Fruit fly (Drosophila melanogaster) whole organism, embryonic: Measurements from ENCODE around the gene GlnRS.

Source experiments
- CG10147 ChIP-seq: fragments of 200-800 bp; sonication (Bioruptor generic); optimal IDR thresholded peaks from 2 replicates; lab custom pipeline; 2019; ENCODE audit warnings: missing biosample characterization, mild to moderate bottlenecking, missing genetic modification characterization, moderate library complexity
- CG10979 ChIP-seq: fragments of 200-800 bp; sonication (Bioruptor generic); optimal IDR thresholded peaks from 2 replicates; lab custom pipeline; 2018; ENCODE audit warnings: missing biosample characterization, mild to moderate bottlenecking, missing genetic modification characterization, moderate library complexity
- CG15073 ChIP-seq: fragments of 200-800 bp; sonication (Bioruptor generic); optimal IDR thresholded peaks from 2 replicates; lab custom pipeline; 2016; ENCODE audit warnings: missing biosample characterization, missing genetic modification characterization
- CG16813 ChIP-seq: fragments of 200-800 bp; sonication (Bioruptor generic); IDR thresholded peaks from 3 replicates; pipeline ENCODE4 v1.3.6; 2022; ENCODE audit warnings: missing biosample characterization, missing genetic modification characterization; ENCODE audit not compliant: partially characterized antibody
- CG16863 ChIP-seq: fragments of 200-800 bp; sonication (Bioruptor generic); optimal IDR thresholded peaks from 3 replicates; lab custom pipeline; 2016; ENCODE audit warnings: missing biosample characterization, missing genetic modification characterization
- CG2120 ChIP-seq: fragments of 200-800 bp; sonication (Bioruptor generic); optimal IDR thresholded peaks from 3 replicates; lab custom pipeline; 2016; ENCODE audit warnings: missing biosample characterization, missing genetic modification characterization
- CG30020 ChIP-seq: fragments of 200-800 bp; optimal IDR thresholded peaks from 2 replicates; lab custom pipeline; 2019; ENCODE audit warnings: missing biosample characterization, mild to moderate bottlenecking, missing genetic modification characterization, moderate library complexity
- CG33213 ChIP-seq: fragments of 200-800 bp; sonication (Bioruptor generic); optimal IDR thresholded peaks from 3 replicates; lab custom pipeline; 2016; ENCODE audit warnings: missing biosample characterization, missing genetic modification characterization
- CG34224 ChIP-seq: fragments of 200-800 bp; sonication (Bioruptor generic); IDR thresholded peaks from 3 replicates; pipeline ENCODE4 v1.3.6; 2022; ENCODE audit warnings: missing biosample characterization, missing genetic modification characterization; ENCODE audit not compliant: partially characterized antibody
- CG3838 ChIP-seq: fragments of 200-800 bp; sonication (Bioruptor generic); optimal IDR thresholded peaks from 3 replicates; lab custom pipeline; 2016; ENCODE audit warnings: missing biosample characterization, missing genetic modification characterization
- CG3995 ChIP-seq: fragments of 200-800 bp; sonication (Bioruptor generic); optimal IDR thresholded peaks from 3 replicates; lab custom pipeline; 2016; ENCODE audit warnings: missing biosample characterization, missing genetic modification characterization
- CG4404 ChIP-seq: fragments of 200-800 bp; sonication (Bioruptor generic); IDR thresholded peaks from 2 replicates; pipeline ENCODE4 v1.3.6; 2022; ENCODE audit warnings: missing biosample characterization, missing genetic modification characterization
- CG4730 ChIP-seq: fragments of 200-800 bp; sonication (Bioruptor generic); IDR thresholded peaks from 2 replicates; pipeline ENCODE4 v1.3.6; 2022; ENCODE audit warnings: missing biosample characterization, missing genetic modification characterization
- CG6683 ChIP-seq: fragments of 200-800 bp; sonication (Bioruptor generic); optimal IDR thresholded peaks from 2 replicates; lab custom pipeline; 2017; ENCODE audit warnings: missing biosample characterization, mild to moderate bottlenecking, missing genetic modification characterization, missing genetic modification reagents
- CG7357 ChIP-seq: fragments of 200-800 bp; sonication (Bioruptor generic); IDR thresholded peaks from 3 replicates; pipeline ENCODE4 v1.3.6; 2022; ENCODE audit warnings: missing biosample characterization, missing genetic modification characterization
- CG7987 ChIP-seq: fragments of 200-800 bp; sonication (Bioruptor generic); optimal IDR thresholded peaks from 2 replicates; lab custom pipeline; 2018; ENCODE audit warnings: missing biosample characterization, mild to moderate bottlenecking, missing genetic modification characterization, moderate library complexity
- CG8765 ChIP-seq: fragments of 200-800 bp; sonication (Bioruptor generic); IDR thresholded peaks from 2 replicates; pipeline ENCODE4 v1.3.6; 2022; ENCODE audit warnings: missing biosample characterization, missing genetic modification characterization
- CG8944 ChIP-seq: fragments of 200-800 bp; sonication (Bioruptor generic); optimal IDR thresholded peaks from 3 replicates; lab custom pipeline; 2016; ENCODE audit warnings: missing biosample characterization, missing genetic modification characterization
- CG9817 ChIP-seq: fragments of 200-800 bp; sonication (Bioruptor generic); optimal IDR thresholded peaks from 2 replicates; lab custom pipeline; 2018; ENCODE audit warnings: missing biosample characterization, mild to moderate bottlenecking, missing genetic modification characterization, moderate library complexity
- D ChIP-seq, 2 experiments: fragments of 200-800 bp in 1 of 2; fragments of >200 bp in 1 of 2; sonication (Bioruptor generic) in 1 of 2; optimal IDR thresholded peaks; 2 replicates in 1 of 2; 3 replicates in 1 of 2; lab custom pipeline; 2017; ENCODE audit warnings: mild to moderate bottlenecking in 1 of 2, missing biosample characterization in 1 of 2, missing genetic modification characterization in 1 of 2, missing genetic modification reagents in 1 of 2
- E2f2 ChIP-seq: fragments of 200-800 bp; sonication (Bioruptor generic); IDR thresholded peaks from 2 replicates; pipeline ENCODE4 v1.3.6; 2022; ENCODE audit warnings: missing biosample characterization, missing genetic modification characterization
- Ets65A ChIP-seq: fragments of 200-800 bp; sonication (Bioruptor generic); peaks from one replicate; lab custom pipeline; 2016; ENCODE audit warnings: missing biosample characterization, missing genetic modification characterization
- HLH3B ChIP-seq: fragments of 200-800 bp; sonication (Bioruptor generic); IDR thresholded peaks from 2 replicates; pipeline ENCODE4 v1.3.6; 2022; ENCODE audit warnings: missing biosample characterization, missing genetic modification characterization
- HmgZ ChIP-seq: fragments of 200-800 bp; sonication (Bioruptor generic); optimal IDR thresholded peaks from 2 replicates; lab custom pipeline; 2018; ENCODE audit warnings: missing biosample characterization, mild to moderate bottlenecking, missing genetic modification characterization
- Hmx ChIP-seq: fragments of 200-800 bp; sonication (Bioruptor generic); optimal IDR thresholded peaks from 2 replicates; lab custom pipeline; 2016; ENCODE audit warnings: missing biosample characterization, missing genetic modification characterization
- Hr51 ChIP-seq, 2 experiments: fragments of 200-800 bp; sonication (Bioruptor generic); optimal IDR thresholded peaks; 2 replicates in 1 of 2; 3 replicates in 1 of 2; lab custom pipeline; 2016 to 2018; ENCODE audit warnings: missing biosample characterization in 2 of 2, missing genetic modification characterization in 2 of 2, mild to moderate bottlenecking in 1 of 2, moderate library complexity in 1 of 2
- Mad ChIP-seq: fragments of 200-800 bp; sonication (Bioruptor generic); optimal IDR thresholded peaks from 2 replicates; lab custom pipeline; 2016; ENCODE audit warnings: missing biosample characterization, missing genetic modification characterization
- Meics ChIP-seq: fragments of 200-800 bp; sonication (Bioruptor generic); optimal IDR thresholded peaks from 2 replicates; lab custom pipeline; 2017; ENCODE audit warnings: missing biosample characterization, mild to moderate bottlenecking, missing genetic modification characterization
- Tbp ChIP-seq: fragments of >200 bp; optimal IDR thresholded peaks from 2 replicates; lab custom pipeline; 2018; ENCODE audit warnings: missing biosample characterization, missing genetic modification characterization
- br ChIP-seq: fragments of >200 bp; optimal IDR thresholded peaks from 2 replicates; lab custom pipeline; 2017
- cato ChIP-seq: fragments of 200-800 bp; sonication (Bioruptor generic); optimal IDR thresholded peaks from 2 replicates; lab custom pipeline; 2016; ENCODE audit warnings: missing biosample characterization, missing genetic modification characterization, borderline replicate concordance
- chn ChIP-seq: fragments of 200-800 bp; sonication (Bioruptor generic); optimal IDR thresholded peaks from 2 replicates; lab custom pipeline; 2016; ENCODE audit warnings: missing biosample characterization, missing genetic modification characterization
- crol ChIP-seq: fragments of 200-800 bp; sonication (Bioruptor generic); IDR thresholded peaks from 2 replicates; pipeline ENCODE4 v1.3.6; 2022; ENCODE audit warnings: missing biosample characterization, missing genetic modification characterization
- dati ChIP-seq: fragments of 200-800 bp; sonication (Bioruptor generic); IDR thresholded peaks from 2 replicates; pipeline ENCODE4 v1.3.6; 2022; ENCODE audit warnings: missing biosample characterization, missing genetic modification characterization
- ftz-f1 ChIP-seq: fragments of 200-800 bp; sonication (Bioruptor generic); optimal IDR thresholded peaks from 2 replicates; lab custom pipeline; 2016; ENCODE audit warnings: missing biosample characterization, missing genetic modification characterization
- ind ChIP-seq: fragments of 200-800 bp; sonication (Bioruptor generic); optimal IDR thresholded peaks from 3 replicates; lab custom pipeline; 2016; ENCODE audit warnings: missing biosample characterization, missing genetic modification characterization
- jumu ChIP-seq: fragments of 200-800 bp; sonication (Bioruptor generic); optimal IDR thresholded peaks from 3 replicates; lab custom pipeline; 2016; ENCODE audit warnings: missing biosample characterization, missing genetic modification characterization
- peb ChIP-seq: fragments of 200-800 bp; sonication (Bioruptor generic); IDR thresholded peaks from 2 replicates; pipeline ENCODE4 v1.3.6; 2022; ENCODE audit warnings: missing biosample characterization, missing genetic modification characterization
- pfk ChIP-seq: fragments of 200-800 bp; sonication (Bioruptor generic); optimal IDR thresholded peaks from 2 replicates; lab custom pipeline; 2018; ENCODE audit warnings: missing biosample characterization, mild to moderate bottlenecking, missing genetic modification characterization, moderate library complexity
- phol ChIP-seq: fragments of 200-800 bp; sonication (Bioruptor generic); optimal IDR thresholded peaks from 3 replicates; lab custom pipeline; 2018; ENCODE audit warnings: missing biosample characterization, mild to moderate bottlenecking, missing genetic modification characterization, moderate library complexity
- prd ChIP-seq, 3 experiments: fragments of >200 bp in 2 of 3; fragments of 200-800 bp in 1 of 3; sonication (Bioruptor generic) in 1 of 3; optimal IDR thresholded peaks in 2 of 3; IDR thresholded peaks in 1 of 3; 2 replicates in 2 of 3; 3 replicates in 1 of 3; pipeline versions ENCODE4 v1.3.6 to Lab custom; 2017 to 2022; ENCODE audit warnings: missing biosample characterization in 1 of 3, missing genetic modification characterization in 1 of 3
- row ChIP-seq: fragments of 200-800 bp; sonication (Bioruptor generic); IDR thresholded peaks from 3 replicates; pipeline ENCODE4 v1.3.6; 2022; ENCODE audit warnings: missing biosample characterization, missing genetic modification characterization
- sc ChIP-seq, 3 experiments: fragments of >200 bp in 2 of 3; fragments of 200-800 bp in 1 of 3; sonication (Bioruptor generic) in 1 of 3; optimal IDR thresholded peaks; 2 replicates in 2 of 3; 3 replicates in 1 of 3; lab custom pipeline; 2017; ENCODE audit warnings: mild to moderate bottlenecking in 1 of 3, missing biosample characterization in 1 of 3, missing genetic modification characterization in 1 of 3, missing genetic modification reagents in 1 of 3
- sna ChIP-seq: fragments of 200-800 bp; sonication (Bioruptor generic); IDR thresholded peaks from 2 replicates; pipeline ENCODE4 v1.3.6; 2022; ENCODE audit warnings: missing biosample characterization, missing genetic modification characterization; ENCODE audit not compliant: partially characterized antibody
- stwl ChIP-seq: fragments of 200-800 bp; sonication (Bioruptor generic); optimal IDR thresholded peaks from 3 replicates; lab custom pipeline; 2018; ENCODE audit warnings: missing biosample characterization, mild to moderate bottlenecking, missing genetic modification characterization, moderate library complexity
- tin ChIP-seq: fragments of 200-800 bp; sonication (Bioruptor generic); optimal IDR thresholded peaks from 3 replicates; lab custom pipeline; 2016; ENCODE audit warnings: missing biosample characterization, missing genetic modification characterization
- tna ChIP-seq: fragments of 200-800 bp; sonication (Bioruptor generic); IDR thresholded peaks from 2 replicates; pipeline ENCODE4 v1.3.6; 2022; ENCODE audit warnings: missing biosample characterization, missing genetic modification characterization; ENCODE audit not compliant: partially characterized antibody
- zfh1 ChIP-seq: fragments of 200-800 bp; sonication (Bioruptor generic); IDR thresholded peaks from 3 replicates; pipeline ENCODE4 v1.3.6; 2022; ENCODE audit warnings: missing biosample characterization, missing genetic modification characterization

The GlnRS gene

dm6 chr3R:25232271-25232989 lies 33.1 kb downstream of the GlnRS start, which contains the start of gene Cad96Cb (continued):
- no peak for TF ChIP-seq dati
- TF ChIP-seq CG30020 = no peak
- TF ChIP-seq CG15073 = peak; percentile 20
- TF ChIP-seq peb (GFP tag; lab: Robert Waterston, UW) = peak; percentile 23; the same call in 1 of the 2 replicates
- TF ChIP-seq Mad (GFP tag; lab: Kevin White, UChicago) = peak; percentile 72
- peak; percentile 50 for TF ChIP-seq E2f2 (GFP tag; lab: Robert Waterston, UW)
- TF ChIP-seq zfh1 (GFP tag; lab: Robert Waterston, UW) = peak; percentile 44; the same call in 1 of the 3 replicates
- peak; percentile 49 for TF ChIP-seq CG4404 (GFP tag; lab: Robert Waterston, UW)
- 0 out of 3 replicates have a peak, but pooled peaks have one; percentile 50 for TF ChIP-seq CG7357 (GFP tag; lab: Robert Waterston, UW)
- peak; percentile 5 for TF ChIP-seq CG3995 (GFP tag; lab: Kevin White, UChicago)
- TF ChIP-seq CG10979 = peak; percentile 94
- TF ChIP-seq CG6683 (GFP tag; lab: Kevin White, UChicago) = no peak
- no peak for TF ChIP-seq CG7987
- peak; percentile 28 for TF ChIP-seq CG3838 (GFP tag; lab: Kevin White, UChicago)
- TF ChIP-seq D (optimal IDR thresholded peaks at IDR 0.05; lab: Kevin White, UChicago) = no peak
- peak; percentile 92 for TF ChIP-seq D (GFP tag; optimal IDR thresholded peaks at IDR 0.05; lab: Kevin White, UChicago)
- TF ChIP-seq CG8765 = no peak
- peak; percentile 75 for TF ChIP-seq crol
- peak; percentile 59 for TF ChIP-seq HLH3B
- TF ChIP-seq Hr51 (GFP tag; optimal IDR thresholded peaks at IDR 0.05; lab: Kevin White, UChicago) = peak; percentile 48 to 90
- TF ChIP-seq ftz-f1 = no peak
- TF ChIP-seq CG16813 (GFP tag; lab: Robert Waterston, UW) = no peak
- peak; percentile 43 for TF ChIP-seq CG9817 (tag; lab: Kevin White, UChicago)
- no peak for TF ChIP-seq CG34224 (GFP tag; lab: Robert Waterston, UW)
- TF ChIP-seq br (lab: Kevin White, UChicago) = no peak
- no peak for TF ChIP-seq CG4730 (GFP tag; lab: Robert Waterston, UW)
- TF ChIP-seq stwl = no peak
- TF ChIP-seq CG8944 (GFP tag; lab: Kevin White, UChicago) = peak; percentile 75
- no peak for TF ChIP-seq pfk (GFP tag; lab: Kevin White, UChicago)
- TF ChIP-seq CG33213 = peak; percentile 49
- TF ChIP-seq HmgZ (tag; lab: Kevin White, UChicago) = peak; percentile 39
- TF ChIP-seq ind (GFP tag; lab: Kevin White, UChicago) = peak; percentile 79
- TF ChIP-seq Hmx = peak; percentile 34
- 0 out of 2 replicates have a peak, but pooled peaks have one; percentile 32 for TF ChIP-seq tna
- TF ChIP-seq jumu (GFP tag; lab: Kevin White, UChicago) = peak; percentile 76
- TF ChIP-seq Meics (GFP tag; lab: Kevin White, UChicago) = peak; percentile 69
- peak; percentile 71 for TF ChIP-seq cato (GFP tag; lab: Kevin White, UChicago)
- TF ChIP-seq sc (optimal IDR thresholded peaks at IDR 0.05; lab: Kevin White, UChicago) = no peak
- TF ChIP-seq sc (GFP tag; optimal IDR thresholded peaks at IDR 0.05; lab: Kevin White, UChicago) = peak; percentile 87
- peak; percentile 95 for TF ChIP-seq Ets65A (GFP tag; lab: Kevin White, UChicago)
- no peak for TF ChIP-seq prd (optimal IDR thresholded peaks at IDR 0.05; lab: Kevin White, UChicago)
- TF ChIP-seq prd (GFP tag; IDR thresholded peaks at IDR 0.05; lab: Robert Waterston, UW) = peak; percentile 75
- no peak for TF ChIP-seq Tbp (GFP tag; lab: Kevin White, UChicago)
- TF ChIP-seq phol = peak; percentile 93
- TF ChIP-seq tin (GFP tag; lab: Kevin White, UChicago) = peak; percentile 89
- peak; percentile 77 for TF ChIP-seq CG10147 (GFP tag; lab: Kevin White, UChicago)
- peak; percentile 65 for TF ChIP-seq chn (GFP tag; lab: Kevin White, UChicago)
- no peak for TF ChIP-seq CG2120 (GFP tag; lab: Kevin White, UChicago)
- no peak for TF ChIP-seq sna (GFP tag; lab: Robert Waterston, UW)
- TF ChIP-seq row (GFP tag; lab: Robert Waterston, UW) = peak; percentile 66; the same call in 2 of the 3 replicates
- peak; percentile 82 for TF ChIP-seq CG16863
